Worm (Caenorhabditis elegans) whole organism, late embryonic: ENCODE results near the gene fbxb-18.

Experiments
- ceh-14 ChIP-seq: sonication (generic microtip); optimal IDR thresholded peaks from 2 replicates; lab custom pipeline; 2016; ENCODE audit warnings: missing genotype, missing genetic modification characterization, missing compliant biosample characterization
- dmd-4 ChIP-seq: sonication (generic microtip); optimal IDR thresholded peaks from 2 replicates; lab custom pipeline; 2016; ENCODE audit warnings: borderline replicate concordance, missing genetic modification characterization, missing compliant biosample characterization
- elt-2 ChIP-seq: sonication (generic microtip); optimal IDR thresholded peaks from 2 replicates; lab custom pipeline; 2016; ENCODE audit warnings: missing genetic modification reagents, missing genetic modification characterization, missing compliant biosample characterization
- hlh-6 ChIP-seq: sonication (generic microtip); optimal IDR thresholded peaks from 2 replicates; lab custom pipeline; 2016; ENCODE audit warnings: missing genotype, missing genetic modification characterization, missing compliant biosample characterization
- hlh-8 ChIP-seq: sonication (generic microtip); optimal IDR thresholded peaks from 2 replicates; lab custom pipeline; 2016; ENCODE audit warnings: missing genotype, missing genetic modification characterization, missing compliant biosample characterization
- lin-11 ChIP-seq: fragments of 200-800 bp; sonication (Bioruptor generic); optimal IDR thresholded peaks from 2 replicates; lab custom pipeline; 2018; ENCODE audit warnings: mild to moderate bottlenecking, missing genetic modification characterization, missing compliant biosample characterization
- pat-9 ChIP-seq: fragments of 200-800 bp; sonication (Bioruptor generic); optimal IDR thresholded peaks from 2 replicates; lab custom pipeline; 2018; ENCODE audit warnings: mild to moderate bottlenecking, missing genetic modification characterization, moderate library complexity, missing compliant biosample characterization
- pax-1 ChIP-seq: fragments of 150-350 bp; optimal IDR thresholded peaks from 2 replicates; lab custom pipeline; 2014; ENCODE audit warnings: missing biosample characterization, missing genetic modification characterization
- ref-2 ChIP-seq: sonication (generic microtip); optimal IDR thresholded peaks from 2 replicates; lab custom pipeline; 2016; ENCODE audit warnings: missing genetic modification characterization, missing compliant biosample characterization
- sdc-2 ChIP-seq: sonication (generic microtip); optimal IDR thresholded peaks from 2 replicates; lab custom pipeline; 2016; ENCODE audit warnings: missing genotype, missing genetic modification characterization, missing compliant biosample characterization
- sox-2 ChIP-seq: fragments of 200-800 bp; sonication (Bioruptor generic); IDR thresholded peaks from 2 replicates; pipeline ENCODE4 v1.3.6; 2022; ENCODE audit warnings: missing genetic modification reagents, missing genetic modification characterization, missing compliant biosample characterization
- ttx-3 ChIP-seq: sonication (generic microtip); optimal IDR thresholded peaks from 2 replicates; lab custom pipeline; 2016; ENCODE audit warnings: missing genetic modification reagents, missing genetic modification characterization, missing compliant biosample characterization
- unc-86 ChIP-seq: sonication (generic microtip); optimal IDR thresholded peaks from 2 replicates; lab custom pipeline; 2016; ENCODE audit warnings: missing genetic modification characterization, missing compliant biosample characterization
- zip-5 ChIP-seq: sonication (generic microtip); optimal IDR thresholded peaks from 2 replicates; lab custom pipeline; 2016; ENCODE audit warnings: missing genetic modification characterization, missing compliant biosample characterization

fbxb-18 gene

ce11 chrII:1640496-1640895 is 48.2 kb downstream of the fbxb-18 start, which contains the start of gene srh-72:
srh-72 (minus strand) TSS chrII:1640596.
- no peak for TF ChIP-seq ttx-3 (tag; lab: Kevin White, UChicago)
- TF ChIP-seq dmd-4 (tag; lab: Kevin White, UChicago): no peak
- TF ChIP-seq hlh-6 (tag; lab: Kevin White, UChicago): no peak
- no peak for TF ChIP-seq zip-5 (tag; lab: Kevin White, UChicago)
- TF ChIP-seq hlh-8 (tag; lab: Kevin White, UChicago): no peak
- no peak for TF ChIP-seq pax-1 (tag; lab: Kevin White, UChicago)
- TF ChIP-seq ceh-14: no peak
- TF ChIP-seq sox-2 (GFP tag; lab: Robert Waterston, UW): no peak
- no peak for TF ChIP-seq sdc-2 (tag; lab: Kevin White, UChicago)
- no peak for TF ChIP-seq lin-11 (tag; lab: Kevin White, UChicago)
- no peak for TF ChIP-seq pat-9
- no peak for TF ChIP-seq elt-2 (tag; lab: Kevin White, UChicago)
- no peak for TF ChIP-seq unc-86 (tag; lab: Kevin White, UChicago)
- TF ChIP-seq ref-2 (tag; lab: Kevin White, UChicago): no peak
